Fruit fly (Drosophila melanogaster): ENCODE results near the gene Ras64B.

dm6 chr3L:4141167-4141566, 2.3 kb downstream of the Ras64B start, which contains the start of gene Akh:
- TF ChIP-seq kay (GFP tag; ENCODE audit: borderline replicate concordance) (no peak), Hr96 (GFP tag; optimal IDR thresholded peaks at IDR 0.05) (no peak), CG12768 (GFP tag; optimal IDR thresholded peaks at IDR 0.05) (no peak), toe (GFP tag; optimal IDR thresholded peaks at IDR 0.05) (no peak), bab1 (GFP tag; optimal IDR thresholded peaks at IDR 0.05) (no peak), cnc (optimal IDR thresholded peaks at IDR 0.05) (no peak), CG5204 (GFP tag; optimal IDR thresholded peaks at IDR 0.05) (no peak), CG14711 (tag; optimal IDR thresholded peaks at IDR 0.05) (no peak), Crg-1 (GFP tag; optimal IDR thresholded peaks at IDR 0.05) (no peak), CG7045 (GFP tag; optimal IDR thresholded peaks at IDR 0.05) (no peak)

Measured in whole organism, adult.